Fruit fly (Drosophila melanogaster) whole organism, embryonic: ENCODE data around the gene CG34001.
A peak's percentile ranks its signal among the peaks of the same experiment; 100 is the strongest.

ENCODE experiments used
- Antp ChIP-seq: fragments of 200-800 bp; sonication (Bioruptor generic); optimal IDR thresholded peaks from 3 replicates; lab custom pipeline; 2016; ENCODE audit warnings: missing biosample characterization, missing genetic modification characterization
- Atf-2 ChIP-seq: fragments of 200-800 bp; sonication (Bioruptor generic); optimal IDR thresholded peaks from 2 replicates; lab custom pipeline; 2016; ENCODE audit warnings: missing biosample characterization, missing genetic modification characterization
- B-H1 ChIP-seq: fragments of 200-800 bp; sonication (Bioruptor generic); IDR thresholded peaks from 3 replicates; pipeline ENCODE4 v1.3.6; 2022; ENCODE audit warnings: missing biosample characterization, missing genetic modification characterization
- BEAF-32 ChIP-seq: fragments of 200-800 bp; sonication (Bioruptor generic); optimal IDR thresholded peaks from 3 replicates; lab custom pipeline; 2017; ENCODE audit warnings: missing biosample characterization, missing genetic modification characterization, mild to moderate bottlenecking, moderate library complexity, missing genetic modification reagents
- Bgb ChIP-seq: fragments of 200-800 bp; sonication (Bioruptor generic); IDR thresholded peaks from 2 replicates; pipeline ENCODE4 v1.3.6; 2022; ENCODE audit warnings: missing biosample characterization, missing genetic modification characterization; ENCODE audit not compliant: partially characterized antibody
- Bteb2 ChIP-seq: fragments of 200-800 bp; sonication (Bioruptor generic); optimal IDR thresholded peaks from 2 replicates; lab custom pipeline; 2016; ENCODE audit warnings: missing biosample characterization, missing genetic modification characterization
- CG12236 ChIP-seq: fragments of 200-800 bp; sonication (Bioruptor generic); optimal IDR thresholded peaks from 2 replicates; lab custom pipeline; 2016; ENCODE audit warnings: missing biosample characterization, missing genetic modification characterization
- CG12659 ChIP-seq: fragments of 200-800 bp; sonication (Bioruptor generic); optimal IDR thresholded peaks from 3 replicates; lab custom pipeline; 2017; ENCODE audit warnings: mild to moderate bottlenecking, missing biosample characterization, missing genetic modification reagents, missing genetic modification characterization
- CG13296 ChIP-seq: fragments of 200-800 bp; sonication (Bioruptor generic); optimal IDR thresholded peaks from 3 replicates; lab custom pipeline; 2018; ENCODE audit warnings: missing biosample characterization, mild to moderate bottlenecking, missing genetic modification characterization
- CG15479 ChIP-seq: fragments of 200-800 bp; sonication (Bioruptor generic); optimal IDR thresholded peaks from 3 replicates; lab custom pipeline; 2019; ENCODE audit warnings: missing biosample characterization, mild to moderate bottlenecking, missing genetic modification characterization, moderate library complexity
- CG16779 ChIP-seq: fragments of 200-800 bp; sonication (Bioruptor generic); IDR thresholded peaks from 2 replicates; pipeline ENCODE4 v1.3.6; 2022; ENCODE audit warnings: missing biosample characterization, missing genetic modification characterization
- CG17829 ChIP-seq: fragments of 200-800 bp; optimal IDR thresholded peaks from 2 replicates; lab custom pipeline; 2019; ENCODE audit warnings: missing biosample characterization, mild to moderate bottlenecking, missing genetic modification characterization, moderate library complexity
- CG2116 ChIP-seq: fragments of 200-800 bp; sonication (Bioruptor generic); optimal IDR thresholded peaks from 3 replicates; lab custom pipeline; 2018; ENCODE audit warnings: missing biosample characterization, mild to moderate bottlenecking, missing genetic modification characterization
- CG31365 ChIP-seq: fragments of 200-800 bp; sonication (Bioruptor generic); optimal IDR thresholded peaks from 2 replicates; lab custom pipeline; 2018; ENCODE audit warnings: missing biosample characterization, mild to moderate bottlenecking, missing genetic modification characterization
- CG31441 ChIP-seq: fragments of 200-800 bp; sonication (Bioruptor generic); IDR thresholded peaks from 2 replicates; pipeline ENCODE4 v1.3.6; 2022; ENCODE audit warnings: missing biosample characterization, missing genetic modification characterization
- CG3995 ChIP-seq: fragments of 200-800 bp; sonication (Bioruptor generic); optimal IDR thresholded peaks from 3 replicates; lab custom pipeline; 2016; ENCODE audit warnings: missing biosample characterization, missing genetic modification characterization
- CG43689 ChIP-seq: fragments of 200-800 bp; sonication (Bioruptor generic); IDR thresholded peaks from 2 replicates; pipeline ENCODE4 v1.3.6; 2022; ENCODE audit warnings: missing biosample characterization, missing genetic modification characterization
- CG6175 ChIP-seq: fragments of 200-800 bp; sonication (Bioruptor generic); IDR thresholded peaks from 3 replicates; pipeline ENCODE4 v1.3.6; 2022; ENCODE audit warnings: missing biosample characterization, missing genetic modification characterization
- CG6272 ChIP-seq: fragments of 200-800 bp; sonication (Bioruptor generic); IDR thresholded peaks from 2 replicates; pipeline ENCODE4 v1.3.6; 2022; ENCODE audit warnings: missing biosample characterization, missing genetic modification characterization
- CG8290 ChIP-seq, 3 experiments: fragments of 200-800 bp; sonication (Bioruptor generic); optimal IDR thresholded peaks; 2 replicates each; lab custom pipeline; 2016 to 2019; ENCODE audit warnings: missing biosample characterization in 3 of 3, missing genetic modification characterization in 3 of 3, mild to moderate bottlenecking in 2 of 3, moderate library complexity in 1 of 3
- Chrac-16 ChIP-seq: fragments of 200-800 bp; sonication (Bioruptor generic); optimal IDR thresholded peaks from 3 replicates; lab custom pipeline; 2016; ENCODE audit warnings: missing biosample characterization, missing genetic modification characterization
- CrebB ChIP-seq: fragments of 200-800 bp; sonication (Bioruptor generic); optimal IDR thresholded peaks from 3 replicates; lab custom pipeline; 2018; ENCODE audit warnings: missing biosample characterization, mild to moderate bottlenecking, missing genetic modification characterization
- Dfd ChIP-seq, 2 experiments: fragments of >200 bp; optimal IDR thresholded peaks; 2 replicates each; lab custom pipeline; 2017; ENCODE audit warnings: missing biosample characterization in 2 of 2, missing genetic modification characterization in 2 of 2
- Dip2 ChIP-seq: fragments of 200-800 bp; sonication (Bioruptor generic); IDR thresholded peaks from 2 replicates; pipeline ENCODE4 v1.3.6; 2022; ENCODE audit warnings: missing biosample characterization, missing genetic modification characterization
- ERR ChIP-seq: fragments of 200-800 bp; sonication (Bioruptor generic); optimal IDR thresholded peaks from 2 replicates; lab custom pipeline; 2016; ENCODE audit warnings: missing biosample characterization, missing genetic modification characterization
- Med ChIP-seq: fragments of 200-800 bp; sonication (Bioruptor generic); peaks from one replicate; lab custom pipeline; 2016; ENCODE audit warnings: missing biosample characterization, missing genetic modification characterization, mild to moderate bottlenecking, inconsistent platforms, moderate library complexity
- Oaz ChIP-seq: fragments of 200-800 bp; sonication (Bioruptor generic); IDR thresholded peaks from 2 replicates; pipeline ENCODE4 v1.3.6; 2022; ENCODE audit warnings: missing biosample characterization, missing genetic modification characterization
- Sin3A ChIP-seq: fragments of >200 bp; optimal IDR thresholded peaks from 2 replicates; lab custom pipeline; 2018
- Sry-β ChIP-seq: fragments of 200-800 bp; sonication (Bioruptor generic); optimal IDR thresholded peaks from 2 replicates; lab custom pipeline; 2018; ENCODE audit warnings: missing biosample characterization, mild to moderate bottlenecking, missing genetic modification characterization, moderate library complexity
- Usf ChIP-seq: fragments of 200-800 bp; sonication (Bioruptor generic); optimal IDR thresholded peaks from 2 replicates; lab custom pipeline; 2017; ENCODE audit warnings: missing genotype, missing biosample characterization, missing genetic modification characterization
- bsh ChIP-seq, 2 experiments: fragments of 200-800 bp; sonication (Bioruptor generic); optimal IDR thresholded peaks; 2 replicates each; lab custom pipeline; 2017 to 2018; ENCODE audit warnings: mild to moderate bottlenecking in 2 of 2, missing biosample characterization in 2 of 2, missing genetic modification characterization in 2 of 2, moderate library complexity in 1 of 2
- cad ChIP-seq: fragments of >200 bp; optimal IDR thresholded peaks from 2 replicates; lab custom pipeline; 2017; ENCODE audit warnings: missing biosample characterization, missing genetic modification characterization
- cas ChIP-seq: fragments of 200-800 bp; sonication (Bioruptor generic); IDR thresholded peaks from 2 replicates; pipeline ENCODE4 v1.3.6; 2022; ENCODE audit warnings: missing biosample characterization, missing genetic modification characterization
- chm ChIP-seq: fragments of 200-800 bp; sonication (Bioruptor generic); IDR thresholded peaks from 2 replicates; pipeline ENCODE4 v1.3.6; 2022; ENCODE audit warnings: missing biosample characterization, missing genetic modification characterization
- chn ChIP-seq: fragments of 200-800 bp; sonication (Bioruptor generic); optimal IDR thresholded peaks from 2 replicates; lab custom pipeline; 2016; ENCODE audit warnings: missing biosample characterization, missing genetic modification characterization
- da ChIP-seq: fragments of 200-800 bp; sonication (Bioruptor generic); optimal IDR thresholded peaks from 2 replicates; lab custom pipeline; 2016; ENCODE audit warnings: missing biosample characterization, missing genetic modification characterization
- ems ChIP-seq: fragments of 200-800 bp; sonication (Bioruptor generic); optimal IDR thresholded peaks from 3 replicates; lab custom pipeline; 2016; ENCODE audit warnings: missing biosample characterization, missing genetic modification characterization
- fd102C ChIP-seq: fragments of 200-800 bp; sonication (Bioruptor generic); optimal IDR thresholded peaks from 2 replicates; lab custom pipeline; 2018; ENCODE audit warnings: missing biosample characterization, mild to moderate bottlenecking, missing genetic modification characterization, moderate library complexity
- fu2 ChIP-seq: fragments of 200-800 bp; sonication (Bioruptor generic); optimal IDR thresholded peaks from 2 replicates; lab custom pipeline; 2016; ENCODE audit warnings: missing biosample characterization, missing genetic modification characterization
- gsb-n ChIP-seq: fragments of 200-800 bp; sonication (Bioruptor generic); optimal IDR thresholded peaks from 3 replicates; lab custom pipeline; 2018; ENCODE audit warnings: missing biosample characterization, mild to moderate bottlenecking, missing genetic modification characterization
- h ChIP-seq: fragments of >200 bp; optimal IDR thresholded peaks from 2 replicates; lab custom pipeline; 2017
- hbn ChIP-seq: fragments of 200-800 bp; sonication (Bioruptor generic); IDR thresholded peaks from 2 replicates; pipeline ENCODE4 v1.3.6; 2022; ENCODE audit warnings: missing biosample characterization, missing genetic modification characterization; ENCODE audit not compliant: partially characterized antibody
- knrl ChIP-seq: fragments of 200-800 bp; sonication (Bioruptor generic); IDR thresholded peaks from 3 replicates; pipeline ENCODE4 v1.3.6; 2022; ENCODE audit warnings: missing biosample characterization, missing genetic modification characterization; ENCODE audit not compliant: partially characterized antibody
- luna ChIP-seq: fragments of 200-800 bp; sonication (Bioruptor generic); optimal IDR thresholded peaks from 2 replicates; lab custom pipeline; 2016; ENCODE audit warnings: missing biosample characterization, missing genetic modification characterization
- oc ChIP-seq: fragments of 200-800 bp; sonication (Bioruptor generic); optimal IDR thresholded peaks from 2 replicates; lab custom pipeline; 2018; ENCODE audit warnings: missing biosample characterization, mild to moderate bottlenecking, missing genetic modification characterization, moderate library complexity
- pnt ChIP-seq: fragments of 200-800 bp; sonication (Bioruptor generic); optimal IDR thresholded peaks from 3 replicates; lab custom pipeline; 2016; ENCODE audit warnings: missing biosample characterization, missing genetic modification characterization
- pzg ChIP-seq: fragments of 200-800 bp; sonication (Bioruptor generic); optimal IDR thresholded peaks from 3 replicates; lab custom pipeline; 2018; ENCODE audit warnings: missing biosample characterization, mild to moderate bottlenecking, missing genetic modification characterization, moderate library complexity
- salm ChIP-seq: fragments of 200-800 bp; sonication (Bioruptor generic); optimal IDR thresholded peaks from 2 replicates; lab custom pipeline; 2018; ENCODE audit warnings: missing biosample characterization, mild to moderate bottlenecking, missing genetic modification characterization
- tap ChIP-seq: fragments of 200-800 bp; optimal IDR thresholded peaks from 3 replicates; lab custom pipeline; 2019; ENCODE audit warnings: missing biosample characterization, mild to moderate bottlenecking, missing genetic modification characterization, moderate library complexity
- vnd ChIP-seq: fragments of 200-800 bp; sonication (Bioruptor generic); IDR thresholded peaks from 3 replicates; pipeline ENCODE4 v1.3.6; 2022; ENCODE audit warnings: missing biosample characterization, missing genetic modification characterization; ENCODE audit not compliant: partially characterized antibody
- zf30C ChIP-seq: fragments of 200-800 bp; sonication (Bioruptor generic); optimal IDR thresholded peaks from 3 replicates; lab custom pipeline; 2018; ENCODE audit warnings: missing biosample characterization, mild to moderate bottlenecking, missing genetic modification characterization

Gene CG34001

dm6 chr3L:10683899-10684340 lies 53.0 kb downstream of the CG34001 start (continued):
- TF ChIP-seq CG15479 (no peak), Dfd (GFP tag; optimal IDR thresholded peaks at IDR 0.05; lab: Kevin White, UChicago) (no peak), da (no peak), Dip2 (GFP tag; lab: Robert Waterston, UW) (no peak), pzg (GFP tag; lab: Kevin White, UChicago) (no peak), cad (GFP tag; lab: Kevin White, UChicago) (no peak), fu2 (GFP tag; lab: Kevin White, UChicago) (no peak), CG6272 (GFP tag; lab: Robert Waterston, UW) (peak; percentile 27; the same call in 1 of the 2 replicates), ERR (GFP tag; lab: Kevin White, UChicago) (peak; percentile 22), chn (GFP tag; lab: Kevin White, UChicago) (peak; percentile 42), CG43689 (GFP tag; lab: Robert Waterston, UW) (0 out of 2 replicates have a peak, but pooled peaks have one; percentile 26), Bgb (GFP tag; lab: Robert Waterston, UW) (0 out of 2 replicates have a peak, but pooled peaks have one; percentile 14), CG3995 (GFP tag; lab: Kevin White, UChicago) (peak; percentile 27), Antp (GFP tag; lab: Kevin White, UChicago) (peak; percentile 70), cas (GFP tag; lab: Robert Waterston, UW) (no peak), CG17829 (peak; percentile 25), tap (tag; lab: Kevin White, UChicago) (no peak), pnt (GFP tag; lab: Kevin White, UChicago) (peak; percentile 76), knrl (no peak), CG13296 (GFP tag; lab: Kevin White, UChicago) (peak; percentile 70), B-H1 (GFP tag; lab: Robert Waterston, UW) (peak; percentile 56; the same call in 2 of the 3 replicates), Usf (GFP tag; lab: Kevin White, UChicago) (peak; percentile 33), CG6175 (no peak), Sry-β (GFP tag; lab: Kevin White, UChicago) (no peak), CG12236 (GFP tag; lab: Kevin White, UChicago) (no peak), hbn (GFP tag; lab: Robert Waterston, UW) (no peak), h (no peak), CG8290 (GFP tag; optimal IDR thresholded peaks at IDR 0.05; lab: Kevin White, UChicago) (peak; percentile 31), CG8290 (tag; optimal IDR thresholded peaks at IDR 0.05; lab: Kevin White, UChicago) (peak in 1 of 2 experiments; percentile 4), CG31365 (no peak), bsh (GFP tag; optimal IDR thresholded peaks at IDR 0.05; lab: Kevin White, UChicago) (peak; percentile 12 to 16), Sin3A (lab: Kevin White, UChicago) (no peak), Chrac-16 (GFP tag; lab: Kevin White, UChicago) (peak; percentile 32), vnd (GFP tag; lab: Robert Waterston, UW) (no peak), zf30C (GFP tag; lab: Kevin White, UChicago) (no peak), oc (tag; lab: Kevin White, UChicago) (no peak), BEAF-32 (no peak), CG16779 (GFP tag; lab: Robert Waterston, UW) (0 out of 2 replicates have a peak, but pooled peaks have one; percentile 28), CG12659 (GFP tag; lab: Kevin White, UChicago) (peak; percentile 59), Oaz (GFP tag; lab: Robert Waterston, UW) (peak; percentile 69), CrebB (tag; lab: Kevin White, UChicago) (no peak), Med (GFP tag; lab: Kevin White, UChicago) (peak; percentile 97), Atf-2 (GFP tag; lab: Kevin White, UChicago) (peak; percentile 39), salm (tag; lab: Kevin White, UChicago) (no peak), luna (no peak), gsb-n (peak; percentile 1), CG2116 (peak; percentile 31), CG31441 (GFP tag; lab: Robert Waterston, UW) (peak; percentile 55), fd102C (GFP tag; lab: Kevin White, UChicago) (no peak), Bteb2 (GFP tag; lab: Kevin White, UChicago) (no peak), chm (GFP tag; lab: Robert Waterston, UW) (peak; percentile 35; the same call in 1 of the 2 replicates), ems (GFP tag; lab: Kevin White, UChicago) (peak; percentile 81)
